Fruit fly (Drosophila melanogaster): ENCODE measurements around the gene Set8.

Set8 gene

DNA sequence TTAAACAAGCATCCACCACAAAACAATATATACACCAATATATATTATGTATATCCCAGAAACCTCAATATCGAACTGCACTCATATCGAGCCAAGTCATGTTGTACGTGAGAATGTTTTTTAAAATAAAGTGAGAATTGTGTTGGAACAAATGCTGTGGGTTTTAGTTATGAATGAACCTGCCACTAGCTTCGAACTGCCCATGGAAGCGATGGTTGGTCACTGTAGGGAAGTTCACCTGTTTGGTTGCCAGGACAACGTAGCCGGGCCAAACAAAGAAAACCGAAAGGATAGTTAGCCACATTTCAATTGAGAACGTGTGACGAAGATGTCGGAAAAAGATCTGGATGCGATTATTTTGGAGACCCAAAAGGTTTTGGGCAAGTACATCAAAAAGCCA, 13.7 kb upstream of the Set8 start, which contains the start of gene IFT54:
Gene IFT54, plus strand, starts transcription at position 301 of the 400 bp plus-strand sequence.
- TF ChIP-seq HLH3B (GFP tag; IDR thresholded peaks at IDR 0.05), result no peak
- 0 out of 2 replicates have a peak, but pooled peaks have one; percentile 14 for TF ChIP-seq sob (GFP tag; IDR thresholded peaks at IDR 0.05)
- TF ChIP-seq ci (GFP tag; IDR thresholded peaks at IDR 0.05), result no peak
- TF ChIP-seq maf-S (GFP tag; optimal IDR thresholded peaks at IDR 0.05), result no peak
- TF ChIP-seq Rfx (GFP tag; IDR thresholded peaks at IDR 0.05), result peak; percentile 24; the same call in 1 of the 2 replicates

DNA sequence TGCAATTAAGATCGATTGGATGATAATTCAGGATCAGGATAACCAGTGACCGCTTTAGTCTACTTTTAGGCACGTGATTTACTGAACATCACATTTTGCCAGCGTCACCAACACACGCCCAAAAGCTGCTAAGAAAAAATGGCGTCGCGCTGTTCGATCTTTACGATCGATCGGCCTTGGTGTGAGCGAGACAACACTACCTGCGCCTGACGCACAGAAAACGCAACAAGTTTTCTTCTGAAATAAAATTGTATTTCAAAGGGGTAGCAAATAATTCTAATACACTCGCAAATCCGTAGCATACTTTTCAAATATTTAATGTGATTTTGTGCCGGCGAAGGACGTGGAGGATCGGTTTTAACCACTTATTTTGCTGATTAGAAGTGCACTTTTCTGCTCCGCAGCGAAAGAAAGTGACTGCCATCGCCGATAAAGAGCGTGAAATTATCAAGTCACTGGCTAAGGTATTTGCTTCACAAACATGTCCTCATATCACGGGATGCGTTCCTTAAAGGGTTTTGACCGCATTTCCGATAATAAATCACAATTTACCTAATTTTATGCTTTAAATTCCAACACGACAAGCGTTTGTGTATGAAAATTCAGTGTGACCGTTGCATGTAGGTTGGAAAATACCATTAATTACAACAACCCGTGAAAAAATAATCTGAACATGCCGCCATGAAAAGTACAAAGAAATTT, 7.7 kb upstream of the Set8 start:
- TF ChIP-seq tll (GFP tag; optimal IDR thresholded peaks at IDR 0.05) (no peak), CG18764 (GFP tag; optimal IDR thresholded peaks at IDR 0.05) (no peak), Med (GFP tag) (peak; percentile 79), Lpt (GFP tag; optimal IDR thresholded peaks at IDR 0.05) (no peak), hth (optimal IDR thresholded peaks at IDR 0.05) (no peak), CG7786 (GFP tag; optimal IDR thresholded peaks at IDR 0.05) (no peak), CHES-1-like (GFP tag; optimal IDR thresholded peaks at IDR 0.05) (peak; percentile 8), wor (GFP tag; IDR thresholded peaks at IDR 0.05) (no peak), CG2120 (GFP tag; optimal IDR thresholded peaks at IDR 0.05) (no peak), gfzf (GFP tag; optimal IDR thresholded peaks at IDR 0.05) (peak; percentile 67), CG10321 (GFP tag; IDR thresholded peaks at IDR 0.05) (peak; percentile 88), CG8388 (GFP tag; optimal IDR thresholded peaks at IDR 0.05) (no peak), Aef1 (GFP tag; IDR thresholded peaks at IDR 0.05) (no peak), CG3995 (GFP tag; optimal IDR thresholded peaks at IDR 0.05) (peak; percentile 35), CG17186 (GFP tag; optimal IDR thresholded peaks at IDR 0.05) (peak; percentile 18), E2f2 (GFP tag; IDR thresholded peaks at IDR 0.05) (no peak), CG12659 (GFP tag; optimal IDR thresholded peaks at IDR 0.05) (peak; percentile 14), CG3065 (GFP tag; optimal IDR thresholded peaks at IDR 0.05) (no peak), Dek (tag; optimal IDR thresholded peaks at IDR 0.05) (peak; percentile 39), cad (GFP tag; optimal IDR thresholded peaks at IDR 0.05) (peak; percentile 58), zen (tag; optimal IDR thresholded peaks at IDR 0.05) (no peak), hkb (optimal IDR thresholded peaks at IDR 0.05) (no peak), hkb (GFP tag; IDR thresholded peaks at IDR 0.05) (no peak), eyg (GFP tag; optimal IDR thresholded peaks at IDR 0.05) (no peak), her (GFP tag; optimal IDR thresholded peaks at IDR 0.05) (peak; percentile 17), CG3838 (GFP tag; optimal IDR thresholded peaks at IDR 0.05) (no peak), ssp (GFP tag; IDR thresholded peaks at IDR 0.05) (no peak), bsh (GFP tag; optimal IDR thresholded peaks at IDR 0.05) (peak in 1 of 2 experiments; percentile 5), gsb (GFP tag; IDR thresholded peaks at IDR 0.05) (no peak), CG18262 (tag; optimal IDR thresholded peaks at IDR 0.05) (no peak), sens (GFP tag) (peak; percentile 86), sisA (GFP tag; IDR thresholded peaks at IDR 0.05) (no peak), mld (GFP tag; IDR thresholded peaks at IDR 0.05; ENCODE audit: partially characterized antibody) (0 out of 3 replicates have a peak, but pooled peaks have one; percentile 25), CG42726 (GFP tag; IDR thresholded peaks at IDR 0.05; ENCODE audit: partially characterized antibody) (0 out of 2 replicates have a peak, but pooled peaks have one; percentile 36), yki (optimal IDR thresholded peaks at IDR 0.05) (no peak), Bdp1 (GFP tag; optimal IDR thresholded peaks at IDR 0.05) (no peak), Vsx1 (GFP tag; optimal IDR thresholded peaks at IDR 0.05) (no peak), H15 (GFP tag; IDR thresholded peaks at IDR 0.05) (no peak), Max (GFP tag; optimal IDR thresholded peaks at IDR 0.05) (no peak), Ets65A (GFP tag) (no peak), nerfin-2 (GFP tag; IDR thresholded peaks at IDR 0.05; ENCODE audit: partially characterized antibody) (peak; percentile 51; the same call in 1 of the 2 replicates), CG4617 (GFP tag; optimal IDR thresholded peaks at IDR 0.05; ENCODE audit: borderline replicate concordance) (peak; percentile 91), sd (tag; optimal IDR thresholded peaks at IDR 0.05) (peak; percentile 72), D19B (GFP tag; optimal IDR thresholded peaks at IDR 0.05) (no peak), mirr (GFP tag; optimal IDR thresholded peaks at IDR 0.05) (peak; percentile 4)

Data from whole organism, embryonic.